Worm (Caenorhabditis elegans) whole organism, L1 larva: Measurements from ENCODE around the gene mfn-1.

Experiments
- C04F5.9 ChIP-seq: sonication (generic microtip); optimal IDR thresholded peaks from 2 replicates; lab custom pipeline; 2016; ENCODE audit warnings: missing genetic modification characterization, missing compliant biosample characterization
- C34B4.2 ChIP-seq: sonication (generic microtip); optimal IDR thresholded peaks from 2 replicates; lab custom pipeline; 2017; ENCODE audit warnings: mild to moderate bottlenecking, missing genetic modification characterization, missing compliant biosample characterization
- aha-1 ChIP-seq: fragments of 150-350 bp; optimal IDR thresholded peaks from 2 replicates; lab custom pipeline; 2014; ENCODE audit warnings: missing biosample characterization, missing genetic modification characterization
- alr-1 ChIP-seq: fragments of 200-800 bp; sonication (Bioruptor generic); optimal IDR thresholded peaks from 2 replicates; lab custom pipeline; 2018; ENCODE audit warnings: borderline replicate concordance, mild to moderate bottlenecking, missing genetic modification characterization, missing compliant biosample characterization
- aly-2 ChIP-seq: fragments of 150-350 bp; optimal IDR thresholded peaks from 2 replicates; lab custom pipeline; 2014; ENCODE audit warnings: missing biosample characterization, missing genetic modification characterization
- ceh-82 ChIP-seq, 3 experiments: fragments of 150-350 bp in 1 of 3; sonication (generic microtip) in 2 of 3; optimal IDR thresholded peaks; 2 replicates each; lab custom pipeline; 2014 to 2017; ENCODE audit warnings: missing biosample characterization in 3 of 3, missing genetic modification characterization in 3 of 3
- ceh-88 ChIP-seq: fragments of 200-800 bp; sonication (Bioruptor generic); IDR thresholded peaks from 2 replicates; pipeline ENCODE4 v1.3.6; 2022; ENCODE audit warnings: missing genetic modification characterization, missing compliant biosample characterization
- ceh-90 ChIP-seq: sonication (generic microtip); optimal IDR thresholded peaks from 2 replicates; lab custom pipeline; 2016; ENCODE audit warnings: missing genetic modification characterization, missing compliant biosample characterization
- dpl-1 ChIP-seq, 3 experiments: fragments of 150-350 bp in 2 of 3; sonication (generic microtip) in 1 of 3; optimal IDR thresholded peaks; 2 replicates each; lab custom pipeline; 2014 to 2017; ENCODE audit warnings: missing biosample characterization in 3 of 3, missing genetic modification characterization in 3 of 3, missing genetic modification reagents in 3 of 3
- dsc-1 ChIP-seq: sonication (generic microtip); optimal IDR thresholded peaks from 2 replicates; lab custom pipeline; 2016; ENCODE audit warnings: mild to moderate bottlenecking, missing genetic modification characterization, missing compliant biosample characterization
- efl-3 ChIP-seq: fragments of 200-800 bp; sonication (Bioruptor generic); optimal IDR thresholded peaks from 2 replicates; lab custom pipeline; 2018; ENCODE audit warnings: mild to moderate bottlenecking, missing genetic modification characterization, missing compliant biosample characterization
- egl-27 ChIP-seq, 2 experiments: fragments of 150-350 bp in 1 of 2; sonication (generic microtip); optimal IDR thresholded peaks; 3 replicates each; lab custom pipeline; 2017 to 2018; ENCODE audit warnings: missing biosample characterization in 2 of 2, missing genetic modification characterization in 2 of 2, missing genetic modification reagents in 2 of 2
- elt-2 ChIP-seq: sonication (generic microtip); optimal IDR thresholded peaks from 2 replicates; lab custom pipeline; 2016; ENCODE audit warnings: missing genetic modification characterization, mild to moderate bottlenecking, inconsistent platforms, missing compliant biosample characterization, missing genetic modification reagents
- fkh-10 ChIP-seq: sonication (generic microtip); optimal IDR thresholded peaks from 2 replicates; lab custom pipeline; 2017; ENCODE audit warnings: missing biosample characterization, missing genetic modification reagents, missing genetic modification characterization
- fkh-8 ChIP-seq: sonication (generic microtip); optimal IDR thresholded peaks from 2 replicates; lab custom pipeline; 2016; ENCODE audit warnings: mild to moderate bottlenecking, missing genetic modification characterization, missing compliant biosample characterization
- fos-1 ChIP-seq: fragments of 150-350 bp; optimal IDR thresholded peaks from 2 replicates; lab custom pipeline; 2014; ENCODE audit warnings: missing biosample characterization, missing genetic modification characterization
- jun-1 ChIP-seq: fragments of 150-350 bp; optimal IDR thresholded peaks from 2 replicates; lab custom pipeline; 2014; ENCODE audit warnings: missing biosample characterization, missing genetic modification reagents, missing genetic modification characterization
- lin-13 ChIP-seq: fragments of 150-350 bp; optimal IDR thresholded peaks from 2 replicates; lab custom pipeline; 2014; ENCODE audit warnings: missing biosample characterization, missing genetic modification reagents, missing genetic modification characterization
- lin-14 ChIP-seq: fragments of 200-800 bp; sonication (Bioruptor generic); optimal IDR thresholded peaks from 2 replicates; lab custom pipeline; 2018; ENCODE audit warnings: mild to moderate bottlenecking, missing genetic modification characterization, moderate library complexity, missing compliant biosample characterization
- lin-15B ChIP-seq: fragments of 150-350 bp; sonication (generic microtip); optimal IDR thresholded peaks from 3 replicates; lab custom pipeline; 2014; ENCODE audit warnings: missing biosample characterization, missing genetic modification characterization
- lin-35 ChIP-seq, 2 experiments: fragments of 150-350 bp; optimal IDR thresholded peaks; 2 replicates each; lab custom pipeline; 2014; ENCODE audit warnings: missing biosample characterization in 2 of 2, missing genetic modification characterization in 2 of 2, missing genetic modification reagents in 2 of 2
- lin-39 ChIP-seq: fragments of 150-350 bp; optimal IDR thresholded peaks from 2 replicates; lab custom pipeline; 2014; ENCODE audit warnings: missing biosample characterization, missing genetic modification reagents, missing genetic modification characterization
- mdl-1 ChIP-seq, 2 experiments: fragments of 150-350 bp; optimal IDR thresholded peaks; 2 replicates each; lab custom pipeline; 2014 to 2017; ENCODE audit warnings: missing biosample characterization in 2 of 2, missing genetic modification characterization in 2 of 2, inconsistent platforms in 1 of 2
- mef-2 ChIP-seq: fragments of 150-350 bp; optimal IDR thresholded peaks from 2 replicates; lab custom pipeline; 2014; ENCODE audit warnings: missing biosample characterization, missing genetic modification characterization
- mep-1 ChIP-seq: fragments of 150-350 bp; optimal IDR thresholded peaks from 2 replicates; lab custom pipeline; 2014; ENCODE audit warnings: missing biosample characterization, missing genetic modification characterization
- nhr-11 ChIP-seq: fragments of 150-350 bp; optimal IDR thresholded peaks from 2 replicates; lab custom pipeline; 2014; ENCODE audit warnings: missing biosample characterization, missing genetic modification characterization
- nhr-237 ChIP-seq: fragments of 150-350 bp; optimal IDR thresholded peaks from 2 replicates; lab custom pipeline; 2014; ENCODE audit warnings: missing biosample characterization, missing genetic modification characterization
- nhr-71 ChIP-seq: sonication (generic microtip); optimal IDR thresholded peaks from 2 replicates; lab custom pipeline; 2016; ENCODE audit warnings: mild to moderate bottlenecking, missing genetic modification characterization, moderate library complexity, missing compliant biosample characterization
- nhr-77 ChIP-seq: fragments of 150-350 bp; optimal IDR thresholded peaks from 2 replicates; lab custom pipeline; 2014; ENCODE audit warnings: missing biosample characterization, missing genetic modification characterization
- nhr-85 ChIP-seq: sonication (generic microtip); peaks from one replicate; lab custom pipeline; 2016; ENCODE audit warnings: missing genetic modification characterization, inconsistent platforms, missing compliant biosample characterization
- nhr-90 ChIP-seq: sonication (generic microtip); optimal IDR thresholded peaks from 2 replicates; lab custom pipeline; 2016; ENCODE audit warnings: mild to moderate bottlenecking, missing genetic modification characterization, missing compliant biosample characterization; ENCODE audit not compliant: poor library complexity
- pag-3 ChIP-seq: sonication (generic microtip); optimal IDR thresholded peaks from 2 replicates; lab custom pipeline; 2017; ENCODE audit warnings: missing genetic modification characterization, mild to moderate bottlenecking, missing compliant biosample characterization, antibody characterized with exemption, borderline replicate concordance; ENCODE audit not compliant: insufficient read depth
- pax-3 ChIP-seq: fragments of 200-800 bp; sonication (Bioruptor generic); optimal IDR thresholded peaks from 2 replicates; lab custom pipeline; 2018; ENCODE audit warnings: mild to moderate bottlenecking, missing genetic modification characterization, moderate library complexity, missing compliant biosample characterization
- rnt-1 ChIP-seq: sonication (generic microtip); optimal IDR thresholded peaks from 2 replicates; lab custom pipeline; 2016; ENCODE audit warnings: mild to moderate bottlenecking, missing genetic modification characterization, moderate library complexity, missing compliant biosample characterization
- skn-1 ChIP-seq: fragments of 150-350 bp; optimal IDR thresholded peaks from 2 replicates; lab custom pipeline; 2014; ENCODE audit warnings: missing biosample characterization, missing genetic modification characterization
- snu-23 ChIP-seq: sonication (generic microtip); optimal IDR thresholded peaks from 2 replicates; lab custom pipeline; 2016; ENCODE audit warnings: missing genetic modification characterization, missing compliant biosample characterization
- sptf-1 ChIP-seq: fragments of 150-350 bp; optimal IDR thresholded peaks from 2 replicates; lab custom pipeline; 2014; ENCODE audit warnings: missing biosample characterization, missing genetic modification characterization
- sup-37 ChIP-seq: fragments of 200-800 bp; sonication (Bioruptor generic); optimal IDR thresholded peaks from 2 replicates; lab custom pipeline; 2018; ENCODE audit warnings: mild to moderate bottlenecking, missing genetic modification characterization, missing compliant biosample characterization
- tbx-2 ChIP-seq: sonication (generic microtip); optimal IDR thresholded peaks from 2 replicates; lab custom pipeline; 2016; ENCODE audit warnings: missing genetic modification characterization, missing compliant biosample characterization
- tlp-1 ChIP-seq: fragments of 150-350 bp; optimal IDR thresholded peaks from 2 replicates; lab custom pipeline; 2014; ENCODE audit warnings: missing biosample characterization, missing genetic modification characterization
- unc-86 ChIP-seq: sonication (generic microtip); optimal IDR thresholded peaks from 2 replicates; lab custom pipeline; 2016; ENCODE audit warnings: missing genetic modification characterization, missing compliant biosample characterization
- unc-98 ChIP-seq: fragments of 200-800 bp; sonication (Bioruptor generic); IDR thresholded peaks from 2 replicates; pipeline ENCODE4 v1.3.6; 2022; ENCODE audit warnings: missing genetic modification characterization, missing compliant biosample characterization
- xbp-1 ChIP-seq: sonication (generic microtip); optimal IDR thresholded peaks from 2 replicates; lab custom pipeline; 2016; ENCODE audit warnings: missing genetic modification characterization, missing compliant biosample characterization
- zag-1 ChIP-seq: fragments of 150-350 bp; optimal IDR thresholded peaks from 2 replicates; lab custom pipeline; 2014; ENCODE audit warnings: missing biosample characterization, missing genetic modification characterization

Gene mfn-1

DNA sequence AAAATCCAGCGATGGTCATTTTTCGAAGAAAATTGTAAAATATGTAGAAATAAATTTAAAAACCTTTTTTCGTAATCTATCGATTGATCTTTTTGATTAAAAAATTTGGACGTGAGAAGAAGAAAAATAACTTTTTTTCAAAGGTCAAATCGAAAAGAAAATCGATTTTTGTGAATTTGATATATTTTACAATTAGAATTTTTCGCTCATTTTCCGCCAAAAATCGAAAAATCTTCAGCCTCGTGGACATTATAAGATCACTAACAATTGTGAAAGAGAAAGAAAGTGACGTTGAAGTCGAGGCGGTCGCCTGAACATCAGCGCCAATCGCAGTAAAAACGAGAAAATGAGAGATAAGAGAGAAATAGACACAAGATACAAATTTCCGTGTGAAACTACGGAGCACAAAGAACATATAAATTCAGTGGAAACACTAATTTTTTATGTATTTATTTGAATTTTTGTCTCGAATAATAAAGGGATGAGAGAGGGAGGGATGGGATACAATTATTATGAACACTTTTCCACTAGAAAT, 2.2 kb downstream of the mfn-1 start, which contains the start of gene cisd-1 (continued):
- TF ChIP-seq alr-1 (tag; lab: Kevin White, UChicago) (no peak), sup-37 (GFP tag; lab: Kevin White, UChicago) (no peak), tbx-2 (peak; percentile 0), nhr-90 (tag; lab: Kevin White, UChicago) (peak; percentile 10), lin-35 (GFP tag; optimal IDR thresholded peaks at IDR 0.05; lab: Kevin White, UChicago) (peak in 1 of 2 experiments; percentile 34), nhr-71 (tag; lab: Kevin White, UChicago) (peak; percentile 32), lin-14 (peak; percentile 49), elt-2 (tag; lab: Kevin White, UChicago) (peak; percentile 33), efl-3 (GFP tag; lab: Kevin White, UChicago) (no peak), tlp-1 (tag; lab: Kevin White, UChicago) (no peak), C34B4.2 (tag; lab: Kevin White, UChicago) (no peak), unc-98 (no peak), fkh-8 (tag; lab: Kevin White, UChicago) (no peak), ceh-90 (tag; lab: Kevin White, UChicago) (no peak), fkh-10 (GFP tag; lab: Kevin White, UChicago) (no peak), skn-1 (no peak), fos-1 (no peak), C04F5.9 (tag; lab: Kevin White, UChicago) (no peak), aha-1 (no peak), egl-27 (tag; optimal IDR thresholded peaks at IDR 0.05; lab: Kevin White, UChicago) (no peak), sptf-1 (no peak), dpl-1 (GFP tag; optimal IDR thresholded peaks at IDR 0.05; lab: Kevin White, UChicago) (no peak), pax-3 (no peak), lin-39 (no peak), ceh-82 (tag; optimal IDR thresholded peaks at IDR 0.05; lab: Kevin White, UChicago) (no peak), ceh-88 (GFP tag; lab: Robert Waterston, UW) (no peak), lin-13 (GFP tag; lab: Kevin White, UChicago) (no peak), nhr-85 (peak; percentile 16), mdl-1 (tag; optimal IDR thresholded peaks at IDR 0.05; lab: Kevin White, UChicago) (peak in 1 of 2 experiments; percentile 11), aly-2 (tag; lab: Kevin White, UChicago) (no peak), mep-1 (peak; percentile 10), lin-15B (tag; lab: Kevin White, UChicago) (no peak), pag-3 (tag; lab: Kevin White, UChicago) (no peak)

DNA sequence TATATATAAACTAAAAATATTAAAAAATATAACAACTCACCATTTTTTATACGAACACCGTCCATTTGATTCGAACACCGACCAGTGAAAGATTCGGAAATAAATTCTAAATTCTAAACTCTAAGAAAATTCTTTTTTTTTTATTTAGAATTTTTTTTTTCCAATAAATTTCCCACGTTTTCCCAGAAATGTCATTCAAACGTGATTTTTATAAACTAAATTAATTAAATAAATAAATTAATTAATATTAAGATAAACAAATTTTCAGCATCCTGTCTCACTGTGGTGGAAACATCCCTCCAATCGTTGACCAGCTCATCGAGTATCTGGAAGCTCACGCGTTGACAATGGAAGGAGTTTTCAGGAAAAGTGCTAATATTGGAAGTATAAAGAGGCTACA, 4.3 kb downstream of the mfn-1 start, which contains the start of gene klp-17:
Gene klp-17, minus strand, starts transcription at position 101 of the 400 bp plus-strand sequence.
- TF ChIP-seq elt-2 (tag; lab: Kevin White, UChicago) (no peak), rnt-1 (tag; lab: Kevin White, UChicago) (no peak), nhr-77 (tag; lab: Kevin White, UChicago) (no peak), egl-27 (tag; optimal IDR thresholded peaks at IDR 0.05; lab: Kevin White, UChicago) (no peak), C04F5.9 (tag; lab: Kevin White, UChicago) (no peak), nhr-237 (tag; lab: Kevin White, UChicago) (no peak), snu-23 (GFP tag; lab: Kevin White, UChicago) (no peak), zag-1 (no peak), unc-86 (tag; lab: Kevin White, UChicago) (no peak), alr-1 (tag; lab: Kevin White, UChicago) (no peak), nhr-11 (tag; lab: Kevin White, UChicago) (no peak), jun-1 (tag; lab: Kevin White, UChicago) (no peak), nhr-85 (no peak), tbx-2 (no peak), ceh-88 (GFP tag; lab: Robert Waterston, UW) (no peak), dsc-1 (tag; lab: Kevin White, UChicago) (no peak), fos-1 (no peak), xbp-1 (tag; lab: Kevin White, UChicago) (no peak), mef-2 (no peak), lin-35 (GFP tag; optimal IDR thresholded peaks at IDR 0.05; lab: Kevin White, UChicago) (no peak)
- TF ChIP-seq, all 84 proteins: peak for 0
